Fruit fly (Drosophila melanogaster): Measurements from ENCODE around the gene CG13481.
A peak's percentile ranks its signal among the peaks of the same experiment; 100 is the strongest.

The CG13481 gene

dm6 chr3L:14406613-14407012 lies 37.1 kb upstream of the CG13481 start:
- no peak for TF ChIP-seq CG9948 (tag; optimal IDR thresholded peaks at IDR 0.05)
- TF ChIP-seq CG34367 (tag; optimal IDR thresholded peaks at IDR 0.05): no peak
- no peak for TF ChIP-seq CG32121 (GFP tag; IDR thresholded peaks at IDR 0.05)
- TF ChIP-seq Pif1A (GFP tag; optimal IDR thresholded peaks at IDR 0.05): no peak
- TF ChIP-seq rn (GFP tag; IDR thresholded peaks at IDR 0.05): no peak
- no peak for TF ChIP-seq EcR (GFP tag; optimal IDR thresholded peaks at IDR 0.05)
- no peak for TF ChIP-seq D1 (tag; optimal IDR thresholded peaks at IDR 0.05)
- no peak for TF ChIP-seq CG4496 (GFP tag; IDR thresholded peaks at IDR 0.05)
- TF ChIP-seq CG10348 (GFP tag; IDR thresholded peaks at IDR 0.05): no peak
- TF ChIP-seq CG13204 (GFP tag; optimal IDR thresholded peaks at IDR 0.05): no peak
- no peak for TF ChIP-seq CG15710 (tag; optimal IDR thresholded peaks at IDR 0.05)
- no peak for TF ChIP-seq CG8301 (tag; optimal IDR thresholded peaks at IDR 0.05)
- TF ChIP-seq CG14655 (GFP tag; optimal IDR thresholded peaks at IDR 0.05): no peak
- no peak for TF ChIP-seq Pif1B (GFP tag; optimal IDR thresholded peaks at IDR 0.05)
- TF ChIP-seq gl (tag; optimal IDR thresholded peaks at IDR 0.05): no peak
- no peak for TF ChIP-seq fd96Ca (GFP tag; IDR thresholded peaks at IDR 0.05)

DNA sequence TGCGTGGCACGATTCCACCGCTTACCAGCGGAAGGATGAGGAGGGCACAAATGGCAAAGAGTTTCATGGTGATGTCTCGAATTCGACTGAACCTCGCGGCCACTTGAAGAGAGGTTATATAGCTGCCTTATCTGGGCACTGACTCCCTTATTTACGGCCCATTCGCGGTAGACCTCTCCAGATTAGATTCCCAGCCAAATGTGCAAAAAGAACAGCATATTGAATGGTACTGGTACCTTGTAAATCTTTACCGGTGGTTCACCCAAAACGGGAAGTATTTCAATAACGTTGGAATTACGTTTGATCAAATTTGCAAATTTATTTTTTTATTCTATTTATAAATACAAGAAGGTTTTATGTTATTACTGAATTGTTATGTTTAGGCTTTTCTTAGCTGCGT lies 33.1 kb upstream of the CG13481 start, which contains the start of gene CG3868:
TSS of gene CG3868 (minus strand) at position 94 of the 400 bp plus-strand sequence.
- TF ChIP-seq CG15710 (tag; optimal IDR thresholded peaks at IDR 0.05) (no peak), CG9948 (tag; optimal IDR thresholded peaks at IDR 0.05) (no peak), CG12605 (GFP tag; IDR thresholded peaks at IDR 0.05) (no peak), Snoo (tag; optimal IDR thresholded peaks at IDR 0.05) (no peak), CG8301 (tag; optimal IDR thresholded peaks at IDR 0.05) (no peak)

dm6 chr3L:14399873-14400272 lies 30.4 kb upstream of the CG13481 start:
- TF ChIP-seq CG4496 (GFP tag; IDR thresholded peaks at IDR 0.05) (0 out of 3 replicates have a peak, but pooled peaks have one; percentile 21), CG32121 (GFP tag; IDR thresholded peaks at IDR 0.05) (no peak), gl (tag; optimal IDR thresholded peaks at IDR 0.05) (no peak)

DNA sequence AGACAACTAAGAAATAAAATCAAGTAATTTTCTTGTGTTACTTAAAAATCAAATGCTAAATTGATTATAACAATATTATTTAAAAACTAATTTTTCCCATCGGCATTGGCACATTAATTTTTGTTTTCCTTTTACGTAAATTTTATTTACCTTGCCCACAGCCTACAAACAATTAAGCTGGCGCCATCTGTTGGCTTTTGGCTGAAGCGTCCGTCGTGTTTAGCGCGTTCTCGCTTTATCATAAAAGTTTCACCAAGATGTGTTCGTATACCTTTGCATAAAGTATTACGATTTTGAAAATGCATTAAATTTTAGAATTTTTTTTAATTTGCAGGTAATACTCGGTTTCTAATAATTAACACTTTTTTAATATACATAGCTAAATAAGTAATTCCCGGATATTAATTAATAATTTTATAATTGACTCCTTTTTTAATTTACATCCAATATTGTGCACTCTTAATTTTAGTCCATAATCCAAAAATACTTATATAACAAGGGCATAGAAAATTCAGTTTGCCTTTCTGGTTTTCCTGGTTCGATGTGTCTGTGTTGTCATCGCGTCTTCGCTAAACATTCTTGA lies 27.6 kb upstream of the CG13481 start:
- TF ChIP-seq CG8301 (tag; optimal IDR thresholded peaks at IDR 0.05) (peak; percentile 44), CG4496 (GFP tag; IDR thresholded peaks at IDR 0.05) (no peak), CG32121 (GFP tag; IDR thresholded peaks at IDR 0.05) (no peak), CG8159 (tag; optimal IDR thresholded peaks at IDR 0.05) (peak; percentile 67), CG9948 (tag; optimal IDR thresholded peaks at IDR 0.05) (peak; percentile 10), CG14655 (GFP tag; optimal IDR thresholded peaks at IDR 0.05) (peak; percentile 57), EcR (GFP tag; optimal IDR thresholded peaks at IDR 0.05) (no peak), CG17806 (tag; optimal IDR thresholded peaks at IDR 0.05) (peak; percentile 21)

DNA sequence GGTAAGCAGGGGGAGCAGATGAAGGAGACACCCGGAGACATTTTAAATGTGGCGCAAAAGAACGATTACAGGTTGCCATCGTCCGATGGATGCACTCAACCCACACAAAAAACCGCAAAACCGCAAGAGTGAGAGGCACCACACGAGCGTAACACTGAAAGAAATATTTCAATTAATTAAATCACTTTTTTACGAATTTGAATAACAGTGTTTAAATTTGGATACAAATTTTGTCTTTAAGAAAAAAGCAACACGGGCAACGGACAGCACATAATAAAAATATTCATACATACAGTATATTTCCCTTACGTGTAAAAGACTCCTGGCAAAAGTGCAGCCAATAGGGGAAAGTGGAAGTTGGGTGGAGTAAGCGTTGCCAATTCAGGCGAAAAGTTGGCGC lies 19.7 kb upstream of the CG13481 start:
- TF ChIP-seq CG32121 (GFP tag; IDR thresholded peaks at IDR 0.05): no peak
- no peak for TF ChIP-seq Pif1A (GFP tag; optimal IDR thresholded peaks at IDR 0.05)
- TF ChIP-seq D1 (tag; optimal IDR thresholded peaks at IDR 0.05): no peak
- no peak for TF ChIP-seq gl (tag; optimal IDR thresholded peaks at IDR 0.05)
- TF ChIP-seq CG13204 (GFP tag; optimal IDR thresholded peaks at IDR 0.05): no peak
- no peak for TF ChIP-seq rn (GFP tag; IDR thresholded peaks at IDR 0.05)
- no peak for TF ChIP-seq CG4496 (GFP tag; IDR thresholded peaks at IDR 0.05)
- TF ChIP-seq CG8159 (tag; optimal IDR thresholded peaks at IDR 0.05): no peak
- peak; percentile 35 for TF ChIP-seq CG14655 (GFP tag; optimal IDR thresholded peaks at IDR 0.05)
- no peak for TF ChIP-seq fd96Ca (GFP tag; IDR thresholded peaks at IDR 0.05)
- peak; percentile 14 for TF ChIP-seq CG8301 (tag; optimal IDR thresholded peaks at IDR 0.05)
- no peak for TF ChIP-seq CG12605 (GFP tag; IDR thresholded peaks at IDR 0.05)
- no peak for TF ChIP-seq CG34367 (tag; optimal IDR thresholded peaks at IDR 0.05)
- no peak for TF ChIP-seq Ets98B (GFP tag; IDR thresholded peaks at IDR 0.05)
- TF ChIP-seq EcR (GFP tag; optimal IDR thresholded peaks at IDR 0.05): no peak

- no peak for TF ChIP-seq CG34367 (tag; optimal IDR thresholded peaks at IDR 0.05)
- no peak for TF ChIP-seq CG15710 (tag; optimal IDR thresholded peaks at IDR 0.05)
- no peak for TF ChIP-seq CG4496 (GFP tag; IDR thresholded peaks at IDR 0.05)
- no peak for TF ChIP-seq CG13204 (GFP tag; optimal IDR thresholded peaks at IDR 0.05)
- no peak for TF ChIP-seq rn (GFP tag; IDR thresholded peaks at IDR 0.05)
- peak; percentile 15 for TF ChIP-seq Snoo (tag; optimal IDR thresholded peaks at IDR 0.05)
Observed at dm6 chr3L:14381523-14381922, 12.0 kb upstream of the CG13481 start, which contains the start of gene CG43120. Gene CG43120, plus strand, starts transcription at chr3L:14381913.

DNA sequence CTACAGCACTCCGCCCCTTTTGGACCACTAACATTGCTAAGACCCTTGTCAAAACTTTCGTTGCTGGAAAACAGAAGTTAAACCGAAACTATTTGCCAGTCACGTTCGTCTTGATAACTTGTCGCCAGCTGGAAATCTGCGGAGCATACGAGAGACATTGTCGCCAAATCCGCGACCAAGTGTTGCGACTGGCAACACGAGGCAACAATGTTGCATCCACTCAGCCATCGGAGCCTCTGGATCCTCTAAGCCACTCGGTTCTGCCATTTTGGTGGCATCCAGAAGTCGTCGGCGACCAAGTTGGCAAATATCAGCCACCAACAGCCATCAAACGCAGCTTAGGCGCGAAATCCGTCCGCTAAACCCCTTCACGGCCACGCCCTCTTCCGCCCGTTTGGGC lies 6.4 kb upstream of the CG13481 start:
- no peak for TF ChIP-seq CG14655 (GFP tag; optimal IDR thresholded peaks at IDR 0.05)
- no peak for TF ChIP-seq gl (tag; optimal IDR thresholded peaks at IDR 0.05)
- no peak for TF ChIP-seq CG4496 (GFP tag; IDR thresholded peaks at IDR 0.05)
- TF ChIP-seq CG13204 (GFP tag; optimal IDR thresholded peaks at IDR 0.05): no peak
- TF ChIP-seq CG8301 (tag; optimal IDR thresholded peaks at IDR 0.05): no peak
- TF ChIP-seq CG15710 (tag; optimal IDR thresholded peaks at IDR 0.05): no peak
- no peak for TF ChIP-seq Ets98B (GFP tag; IDR thresholded peaks at IDR 0.05)
- TF ChIP-seq CG17806 (tag; optimal IDR thresholded peaks at IDR 0.05): no peak
- no peak for TF ChIP-seq CG34367 (tag; optimal IDR thresholded peaks at IDR 0.05)
- TF ChIP-seq CG32121 (GFP tag; IDR thresholded peaks at IDR 0.05): no peak
- no peak for TF ChIP-seq fd96Ca (GFP tag; IDR thresholded peaks at IDR 0.05)
- no peak for TF ChIP-seq D1 (tag; optimal IDR thresholded peaks at IDR 0.05)
- TF ChIP-seq CG8159 (tag; optimal IDR thresholded peaks at IDR 0.05): no peak
- TF ChIP-seq CG9948 (tag; optimal IDR thresholded peaks at IDR 0.05): no peak
- no peak for TF ChIP-seq EcR (GFP tag; optimal IDR thresholded peaks at IDR 0.05)
- no peak for TF ChIP-seq Pif1B (GFP tag; optimal IDR thresholded peaks at IDR 0.05)
- no peak for TF ChIP-seq rn (GFP tag; IDR thresholded peaks at IDR 0.05)

Data from whole organism, pupa.